Worm (Caenorhabditis elegans): ENCODE data around the gene srz-82.

- TF ChIP-seq ref-2 (tag; optimal IDR thresholded peaks at IDR 0.05) (no peak), sox-4 (tag; optimal IDR thresholded peaks at IDR 0.05) (no peak), ceh-18 (tag; optimal IDR thresholded peaks at IDR 0.05) (no peak), ceh-6 (GFP tag; optimal IDR thresholded peaks at IDR 0.05) (no peak), tbx-7 (tag; optimal IDR thresholded peaks at IDR 0.05) (no peak), zip-5 (tag; optimal IDR thresholded peaks at IDR 0.05) (no peak), T23F11.4 (GFP tag; optimal IDR thresholded peaks at IDR 0.05) (no peak), eyg-1 (tag; optimal IDR thresholded peaks at IDR 0.05) (no peak)
These were observed 15.6 kb upstream of the srz-82 start, which contains the start of gene F58E2.3 for ce11 chrIV:3467128-3467527.
